Worm (Caenorhabditis elegans) whole organism, young adult: ENCODE measurements around the gene tsp-1.

ENCODE experiments used
- dpff-1 ChIP-seq: sonication (generic microtip); optimal IDR thresholded peaks from 2 replicates; lab custom pipeline; 2017; ENCODE audit warnings: mild to moderate bottlenecking, missing genetic modification characterization, missing compliant biosample characterization
- madf-6 ChIP-seq: fragments of 200-800 bp; sonication (Bioruptor generic); IDR thresholded peaks from 2 replicates; pipeline ENCODE4 v1.3.6; 2022; ENCODE audit warnings: missing genetic modification reagents, missing genetic modification characterization, missing compliant biosample characterization
- nfya-1 ChIP-seq: sonication (generic microtip); optimal IDR thresholded peaks from 2 replicates; lab custom pipeline; 2017; ENCODE audit warnings: antibody characterized with exemption, missing compliant biosample characterization, missing genetic modification characterization, borderline replicate concordance; ENCODE audit not compliant: insufficient read depth

- no peak for TF ChIP-seq madf-6 (GFP tag; lab: Robert Waterston, UW)
- no peak for TF ChIP-seq dpff-1 (tag; lab: Kevin White, UChicago)
- TF ChIP-seq nfya-1 (tag; lab: Kevin White, UChicago): no peak
Observed at ce11 chrIII:8249381-8249780, 10.2 kb upstream of the tsp-1 start, which contains the start of the genes C02F5.10 and C02F5.2.
